Fruit fly (Drosophila melanogaster) whole organism, embryonic: ENCODE measurements around the gene CG31459.

ENCODE experiments used
- Bdp1 ChIP-seq: fragments of 200-800 bp; sonication (Bioruptor generic); optimal IDR thresholded peaks from 3 replicates; lab custom pipeline; 2016; ENCODE audit warnings: missing biosample characterization, missing genetic modification characterization
- CG10267 ChIP-seq: fragments of 200-800 bp; sonication (Bioruptor generic); optimal IDR thresholded peaks from 2 replicates; lab custom pipeline; 2018; ENCODE audit warnings: missing biosample characterization, mild to moderate bottlenecking, missing genetic modification characterization, moderate library complexity
- CG12219 ChIP-seq: fragments of 200-800 bp; sonication (Bioruptor generic); optimal IDR thresholded peaks from 3 replicates; lab custom pipeline; 2018; ENCODE audit warnings: missing biosample characterization, mild to moderate bottlenecking, missing genetic modification characterization
- CG12659 ChIP-seq: fragments of 200-800 bp; sonication (Bioruptor generic); optimal IDR thresholded peaks from 3 replicates; lab custom pipeline; 2017; ENCODE audit warnings: mild to moderate bottlenecking, missing biosample characterization, missing genetic modification reagents, missing genetic modification characterization
- CG13624 ChIP-seq: fragments of 200-800 bp; sonication (Bioruptor generic); optimal IDR thresholded peaks from 2 replicates; lab custom pipeline; 2016; ENCODE audit warnings: missing biosample characterization, missing genetic modification characterization
- CG14014 ChIP-seq: fragments of 200-800 bp; sonication (Bioruptor generic); IDR thresholded peaks from 2 replicates; pipeline ENCODE4 v1.3.6; 2022; ENCODE audit warnings: missing biosample characterization, missing genetic modification characterization
- CG15479 ChIP-seq: fragments of 200-800 bp; sonication (Bioruptor generic); optimal IDR thresholded peaks from 3 replicates; lab custom pipeline; 2019; ENCODE audit warnings: missing biosample characterization, mild to moderate bottlenecking, missing genetic modification characterization, moderate library complexity
- CG15601 ChIP-seq: fragments of 200-800 bp; sonication (Bioruptor generic); optimal IDR thresholded peaks from 3 replicates; lab custom pipeline; 2019; ENCODE audit warnings: missing biosample characterization, mild to moderate bottlenecking, missing genetic modification characterization, moderate library complexity
- CG16779 ChIP-seq: fragments of 200-800 bp; sonication (Bioruptor generic); IDR thresholded peaks from 2 replicates; pipeline ENCODE4 v1.3.6; 2022; ENCODE audit warnings: missing biosample characterization, missing genetic modification characterization
- CG16815 ChIP-seq: fragments of 200-800 bp; sonication (Bioruptor generic); optimal IDR thresholded peaks from 3 replicates; lab custom pipeline; 2017; ENCODE audit warnings: missing biosample characterization, mild to moderate bottlenecking, missing genetic modification characterization
- CG2202 ChIP-seq: fragments of 200-800 bp; sonication (Bioruptor generic); optimal IDR thresholded peaks from 2 replicates; lab custom pipeline; 2018; ENCODE audit warnings: missing biosample characterization, mild to moderate bottlenecking, missing genetic modification characterization
- CG34224 ChIP-seq: fragments of 200-800 bp; sonication (Bioruptor generic); IDR thresholded peaks from 3 replicates; pipeline ENCODE4 v1.3.6; 2022; ENCODE audit warnings: missing biosample characterization, missing genetic modification characterization; ENCODE audit not compliant: partially characterized antibody
- CG4360 ChIP-seq: fragments of 200-800 bp; sonication (Bioruptor generic); IDR thresholded peaks from 2 replicates; pipeline ENCODE4 v1.3.6; 2022; ENCODE audit warnings: missing biosample characterization, missing genetic modification characterization
- CG5180 ChIP-seq: fragments of 200-800 bp; sonication (Bioruptor generic); optimal IDR thresholded peaks from 3 replicates; lab custom pipeline; 2017; ENCODE audit warnings: missing biosample characterization, missing genetic modification characterization, mild to moderate bottlenecking, moderate library complexity, missing genetic modification reagents
- CG7357 ChIP-seq: fragments of 200-800 bp; sonication (Bioruptor generic); IDR thresholded peaks from 3 replicates; pipeline ENCODE4 v1.3.6; 2022; ENCODE audit warnings: missing biosample characterization, missing genetic modification characterization
- CG7786 ChIP-seq: fragments of 200-800 bp; sonication (Bioruptor generic); optimal IDR thresholded peaks from 2 replicates; lab custom pipeline; 2016; ENCODE audit warnings: missing biosample characterization, missing genetic modification characterization
- CG7839 ChIP-seq: fragments of 200-800 bp; sonication (Bioruptor generic); optimal IDR thresholded peaks from 3 replicates; lab custom pipeline; 2018; ENCODE audit warnings: missing biosample characterization, mild to moderate bottlenecking, missing genetic modification characterization, moderate library complexity
- CG8281 ChIP-seq: fragments of 200-800 bp; sonication (Bioruptor generic); optimal IDR thresholded peaks from 2 replicates; lab custom pipeline; 2018; ENCODE audit warnings: missing biosample characterization, mild to moderate bottlenecking, missing genetic modification characterization, moderate library complexity
- CG8359 ChIP-seq: fragments of 200-800 bp; sonication (Bioruptor generic); optimal IDR thresholded peaks from 2 replicates; lab custom pipeline; 2017; ENCODE audit warnings: missing biosample characterization, mild to moderate bottlenecking, missing genetic modification characterization, borderline replicate concordance
- CG8765 ChIP-seq: fragments of 200-800 bp; sonication (Bioruptor generic); IDR thresholded peaks from 2 replicates; pipeline ENCODE4 v1.3.6; 2022; ENCODE audit warnings: missing biosample characterization, missing genetic modification characterization
- CG9932 ChIP-seq: fragments of 200-800 bp; sonication (Bioruptor generic); IDR thresholded peaks from 2 replicates; pipeline ENCODE4 v1.3.6; 2022; ENCODE audit warnings: missing biosample characterization, missing genetic modification characterization
- Dad ChIP-seq: fragments of 200-800 bp; sonication (Bioruptor generic); optimal IDR thresholded peaks from 3 replicates; lab custom pipeline; 2016; ENCODE audit warnings: missing biosample characterization, missing genetic modification characterization
- Dek ChIP-seq: fragments of 200-800 bp; sonication (Bioruptor generic); optimal IDR thresholded peaks from 3 replicates; lab custom pipeline; 2019; ENCODE audit warnings: missing biosample characterization, mild to moderate bottlenecking, missing genetic modification characterization, moderate library complexity
- Dfd ChIP-seq, 2 experiments: fragments of >200 bp; optimal IDR thresholded peaks; 2 replicates each; lab custom pipeline; 2017; ENCODE audit warnings: missing biosample characterization in 2 of 2, missing genetic modification characterization in 2 of 2
- Doc2 ChIP-seq: fragments of 200-800 bp; sonication (Bioruptor generic); IDR thresholded peaks from 2 replicates; pipeline ENCODE4 v1.3.6; 2022; ENCODE audit warnings: missing biosample characterization, missing genetic modification characterization
- H2.0 ChIP-seq: fragments of 200-800 bp; sonication (Bioruptor generic); IDR thresholded peaks from 2 replicates; pipeline ENCODE4 v1.3.6; 2022; ENCODE audit warnings: missing biosample characterization, missing genetic modification characterization
- Oli ChIP-seq: fragments of 200-800 bp; sonication (Bioruptor generic); optimal IDR thresholded peaks from 2 replicates; lab custom pipeline; 2018; ENCODE audit warnings: missing biosample characterization, mild to moderate bottlenecking, missing genetic modification characterization, moderate library complexity
- Ptx1 ChIP-seq: fragments of 200-800 bp; sonication (Bioruptor generic); IDR thresholded peaks from 2 replicates; pipeline ENCODE4 v1.3.6; 2022; ENCODE audit warnings: missing biosample characterization, missing genetic modification characterization
- Tbp ChIP-seq: fragments of >200 bp; optimal IDR thresholded peaks from 2 replicates; lab custom pipeline; 2018; ENCODE audit warnings: missing biosample characterization, missing genetic modification characterization
- Usf ChIP-seq: fragments of 200-800 bp; sonication (Bioruptor generic); optimal IDR thresholded peaks from 2 replicates; lab custom pipeline; 2017; ENCODE audit warnings: missing genotype, missing biosample characterization, missing genetic modification characterization
- abd-A ChIP-seq: fragments of 200-800 bp; sonication (Bioruptor generic); optimal IDR thresholded peaks from 3 replicates; lab custom pipeline; 2019; ENCODE audit warnings: missing biosample characterization, mild to moderate bottlenecking, missing genetic modification characterization, moderate library complexity
- ato ChIP-seq: fragments of 200-800 bp; sonication (Bioruptor generic); IDR thresholded peaks from 2 replicates; pipeline ENCODE4 v1.3.6; 2022; ENCODE audit warnings: missing biosample characterization, missing genetic modification characterization; ENCODE audit not compliant: partially characterized antibody
- bbx ChIP-seq: fragments of 200-800 bp; sonication (Bioruptor generic); IDR thresholded peaks from 2 replicates; pipeline ENCODE4 v1.3.6; 2022; ENCODE audit warnings: missing biosample characterization, missing genetic modification characterization; ENCODE audit not compliant: partially characterized antibody
- cato ChIP-seq: fragments of 200-800 bp; sonication (Bioruptor generic); optimal IDR thresholded peaks from 2 replicates; lab custom pipeline; 2016; ENCODE audit warnings: missing biosample characterization, missing genetic modification characterization, borderline replicate concordance
- dmrt11E ChIP-seq: fragments of 200-800 bp; sonication (Bioruptor generic); optimal IDR thresholded peaks from 3 replicates; lab custom pipeline; 2018; ENCODE audit warnings: missing biosample characterization, mild to moderate bottlenecking, missing genetic modification characterization, moderate library complexity
- fd3F ChIP-seq: fragments of 200-800 bp; sonication (Bioruptor generic); optimal IDR thresholded peaks from 2 replicates; lab custom pipeline; 2018; ENCODE audit warnings: missing biosample characterization, mild to moderate bottlenecking, missing genetic modification characterization, moderate library complexity
- gcm2 ChIP-seq: fragments of 200-800 bp; sonication (Bioruptor generic); optimal IDR thresholded peaks from 2 replicates; lab custom pipeline; 2016; ENCODE audit warnings: missing biosample characterization, missing genetic modification characterization
- grau ChIP-seq: fragments of 200-800 bp; optimal IDR thresholded peaks from 3 replicates; lab custom pipeline; 2019; ENCODE audit warnings: missing biosample characterization, mild to moderate bottlenecking, missing genetic modification characterization, moderate library complexity
- gsb ChIP-seq: fragments of 200-800 bp; sonication (Bioruptor generic); IDR thresholded peaks from 2 replicates; pipeline ENCODE4 v1.3.6; 2022; ENCODE audit warnings: missing biosample characterization, missing genetic modification characterization
- ham ChIP-seq: fragments of 200-800 bp; sonication (Bioruptor generic); IDR thresholded peaks from 2 replicates; pipeline ENCODE4 v1.3.6; 2022; ENCODE audit warnings: missing biosample characterization, missing genetic modification characterization
- kah ChIP-seq: fragments of 200-800 bp; sonication (Bioruptor generic); optimal IDR thresholded peaks from 2 replicates; lab custom pipeline; 2018; ENCODE audit warnings: missing biosample characterization, mild to moderate bottlenecking, missing genetic modification characterization
- ken ChIP-seq: fragments of 200-800 bp; sonication (Bioruptor generic); IDR thresholded peaks from 3 replicates; pipeline ENCODE4 v1.3.6; 2022; ENCODE audit warnings: missing biosample characterization, missing genetic modification characterization
- lola ChIP-seq, 3 experiments: fragments of >200 bp in 2 of 3; fragments of 200-800 bp in 1 of 3; sonication (Bioruptor generic) in 1 of 3; optimal IDR thresholded peaks; 2 replicates each; lab custom pipeline; 2017 to 2019; ENCODE audit warnings: missing biosample characterization in 3 of 3, missing genetic modification characterization in 3 of 3, mild to moderate bottlenecking in 1 of 3, moderate library complexity in 1 of 3
- mam ChIP-seq: fragments of 200-800 bp; sonication (Bioruptor generic); optimal IDR thresholded peaks from 3 replicates; lab custom pipeline; 2016; ENCODE audit warnings: missing biosample characterization, missing genetic modification characterization
- p53 ChIP-seq: fragments of 200-800 bp; sonication (Bioruptor generic); optimal IDR thresholded peaks from 2 replicates; lab custom pipeline; 2016; ENCODE audit warnings: missing biosample characterization, missing genetic modification characterization
- pho ChIP-seq: fragments of 200-800 bp; sonication (Bioruptor generic); optimal IDR thresholded peaks from 2 replicates; lab custom pipeline; 2016; ENCODE audit warnings: missing biosample characterization, missing genetic modification characterization
- sd ChIP-seq: fragments of 200-800 bp; sonication (Bioruptor generic); optimal IDR thresholded peaks from 3 replicates; lab custom pipeline; 2018; ENCODE audit warnings: missing biosample characterization, mild to moderate bottlenecking, missing genetic modification characterization, moderate library complexity
- sisA ChIP-seq: fragments of 200-800 bp; sonication (Bioruptor generic); IDR thresholded peaks from 2 replicates; pipeline ENCODE4 v1.3.6; 2022; ENCODE audit warnings: missing biosample characterization, missing genetic modification characterization
- vvl ChIP-seq: fragments of 200-800 bp; sonication (Bioruptor generic); IDR thresholded peaks from 2 replicates; pipeline ENCODE4 v1.3.6; 2022; ENCODE audit warnings: missing biosample characterization, missing genetic modification characterization
- wek ChIP-seq: fragments of 200-800 bp; sonication (Bioruptor generic); optimal IDR thresholded peaks from 3 replicates; lab custom pipeline; 2018; ENCODE audit warnings: missing biosample characterization, mild to moderate bottlenecking, missing genetic modification characterization, moderate library complexity

CG31459 gene

dm6 chr3R:19889603-19890187 is 49.0 kb downstream of the CG31459 start (continued):
- TF ChIP-seq CG12659: peak; percentile 78
- TF ChIP-seq CG7839 (tag; lab: Kevin White, UChicago): peak; percentile 89
- TF ChIP-seq kah (GFP tag; lab: Kevin White, UChicago): peak; percentile 44
- TF ChIP-seq bbx (GFP tag; lab: Robert Waterston, UW): no peak
- TF ChIP-seq CG2202 (tag; lab: Kevin White, UChicago): peak; percentile 3
- 0 out of 2 replicates have a peak, but pooled peaks have one; percentile 43 for TF ChIP-seq gsb
- no peak for TF ChIP-seq Tbp (GFP tag; lab: Kevin White, UChicago)
- TF ChIP-seq CG8281 (tag; lab: Kevin White, UChicago): peak; percentile 42
- peak; percentile 85 for TF ChIP-seq grau (tag; lab: Kevin White, UChicago)
- no peak for TF ChIP-seq p53
- TF ChIP-seq CG8359 (GFP tag; lab: Kevin White, UChicago): peak; percentile 39
- peak; percentile 76 for TF ChIP-seq fd3F (GFP tag; lab: Kevin White, UChicago)
- TF ChIP-seq dmrt11E: no peak
- no peak for TF ChIP-seq mam (GFP tag; lab: Kevin White, UChicago)
- no peak for TF ChIP-seq ato (GFP tag; lab: Robert Waterston, UW)
- TF ChIP-seq CG13624: no peak
- TF ChIP-seq CG34224 (GFP tag; lab: Robert Waterston, UW): no peak; the same call in 2 of the 3 replicates
- peak in 1 of 3 experiments; percentile 15 for TF ChIP-seq lola (GFP tag; optimal IDR thresholded peaks at IDR 0.05; lab: Kevin White, UChicago)
- peak; percentile 47 for TF ChIP-seq CG16815 (GFP tag; lab: Kevin White, UChicago)
- TF ChIP-seq CG15479: no peak
- TF ChIP-seq Oli: peak; percentile 75
- TF ChIP-seq CG10267 (tag; lab: Kevin White, UChicago): peak; percentile 73
- peak; percentile 60 for TF ChIP-seq CG14014
- no peak for TF ChIP-seq sisA
- TF ChIP-seq vvl: peak; percentile 50; the same call in 1 of the 2 replicates
- no peak for TF ChIP-seq Bdp1 (GFP tag; lab: Kevin White, UChicago)
- TF ChIP-seq Doc2 (GFP tag; lab: Robert Waterston, UW): no peak
- TF ChIP-seq Ptx1 (GFP tag; lab: Robert Waterston, UW): peak; percentile 62
- TF ChIP-seq CG7357: peak; percentile 63
- no peak; the same call in 1 of the 2 replicates for TF ChIP-seq H2.0 (GFP tag; lab: Robert Waterston, UW)
- no peak for TF ChIP-seq ken (GFP tag; lab: Robert Waterston, UW)
- TF ChIP-seq ham (GFP tag; lab: Robert Waterston, UW): no peak
- peak; percentile 65 for TF ChIP-seq sd (tag; lab: Kevin White, UChicago)
- peak; percentile 46 for TF ChIP-seq CG12219
- no peak for TF ChIP-seq pho (GFP tag; lab: Kevin White, UChicago)
- TF ChIP-seq CG9932: peak; percentile 66
- peak; percentile 41 for TF ChIP-seq Usf (GFP tag; lab: Kevin White, UChicago)
- no peak for TF ChIP-seq CG4360
- TF ChIP-seq abd-A (tag; lab: Kevin White, UChicago): peak; percentile 43
- TF ChIP-seq CG5180: peak; percentile 64
- no peak for TF ChIP-seq CG8765 (GFP tag; lab: Robert Waterston, UW)
- TF ChIP-seq Dad (GFP tag; lab: Kevin White, UChicago): no peak
- peak; percentile 13 for TF ChIP-seq CG15601 (tag; lab: Kevin White, UChicago)
- no peak for TF ChIP-seq Dfd (GFP tag; optimal IDR thresholded peaks at IDR 0.05; lab: Kevin White, UChicago)
- TF ChIP-seq CG16779: no peak
- TF ChIP-seq wek: no peak
- no peak for TF ChIP-seq gcm2 (GFP tag; lab: Kevin White, UChicago)
- peak; percentile 78 for TF ChIP-seq Dek (tag; lab: Kevin White, UChicago)
- TF ChIP-seq cato: peak; percentile 6
- TF ChIP-seq CG7786 (GFP tag; lab: Kevin White, UChicago): no peak
